Fruit fly (Drosophila melanogaster) whole organism: ENCODE results near the gene CG31898.

Source experiments
- CG8478 ChIP-seq: fragments of >200 bp; optimal IDR thresholded peaks from 2 replicates; lab custom pipeline; 2018; ENCODE audit warnings: inconsistent platforms
- Dll ChIP-seq: fragments of >200 bp; optimal IDR thresholded peaks from 2 replicates; lab custom pipeline; 2017
- EcR ChIP-seq, 2 experiments: fragments of >200 bp; optimal IDR thresholded peaks; 2 replicates each; lab custom pipeline; 2017; ENCODE audit warnings: missing biosample characterization in 2 of 2, missing genetic modification characterization in 2 of 2, missing genetic modification reagents in 2 of 2
- pan ChIP-seq: fragments of >200 bp; optimal IDR thresholded peaks from 2 replicates; lab custom pipeline; 2017
- psq ChIP-seq: fragments of >200 bp; optimal IDR thresholded peaks from 2 replicates; lab custom pipeline; 2017
- usp ChIP-seq: fragments of >200 bp; optimal IDR thresholded peaks from 2 replicates; lab custom pipeline; 2017; ENCODE audit warnings: missing biosample characterization, missing genetic modification characterization, mixed read lengths

CG31898 gene

DNA sequence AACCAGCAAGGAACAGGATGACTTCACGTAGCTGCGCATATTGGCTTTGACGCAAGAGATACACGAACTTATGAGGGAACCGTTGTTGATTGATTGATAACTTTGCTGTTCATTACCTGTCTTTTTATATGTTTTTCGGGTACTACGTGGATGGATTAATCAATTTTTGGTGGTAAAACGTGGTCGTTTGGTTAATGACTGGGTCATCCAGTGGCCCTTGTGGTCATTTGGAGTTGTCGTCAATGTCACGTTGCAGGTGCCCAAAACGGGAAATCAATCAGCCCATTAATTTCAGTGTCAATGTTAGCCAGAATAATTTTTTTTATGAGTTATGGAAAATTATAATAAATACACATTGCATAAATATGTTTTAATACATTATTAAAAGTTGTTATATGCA, 11.0 kb upstream of the CG31898 start, which contains the start of gene CG42819:
Gene CG42819, minus strand, starts transcription at position 101 of the 400 bp plus-strand sequence.
- no peak for TF ChIP-seq CG8478 (lab: Kevin White, UChicago)
- TF ChIP-seq usp (GFP tag; lab: Kevin White, UChicago), result no peak
- no peak for TF ChIP-seq Dll (lab: Kevin White, UChicago)
- TF ChIP-seq EcR (GFP tag; optimal IDR thresholded peaks at IDR 0.05; lab: Kevin White, UChicago), result no peak
- no peak for TF ChIP-seq psq
- TF ChIP-seq pan (lab: Kevin White, UChicago), result no peak

DNA sequence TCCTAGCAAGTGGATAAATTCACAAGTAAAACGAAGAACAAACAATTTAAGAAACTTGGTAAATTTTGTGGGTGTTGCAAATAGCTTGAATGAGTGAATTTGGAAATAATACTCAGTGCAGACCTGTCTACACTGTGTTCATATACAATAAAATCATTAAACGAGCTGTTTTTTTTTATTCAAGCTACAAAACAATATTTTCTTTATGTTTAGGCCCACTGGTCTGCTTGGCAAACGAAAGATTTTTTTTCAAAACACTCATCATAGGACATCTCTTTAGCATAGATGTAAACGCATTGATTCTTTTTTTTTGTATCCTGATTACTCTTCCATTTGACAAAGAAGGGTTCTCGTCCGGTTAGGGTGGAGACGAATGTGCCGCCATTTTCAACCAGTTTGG, 7.9 kb upstream of the CG31898 start, which contains the start of gene CG42820:
Gene CG42820, minus strand, starts transcription at position 101 of the 400 bp plus-strand sequence.
- TF ChIP-seq EcR (GFP tag; optimal IDR thresholded peaks at IDR 0.05; lab: Kevin White, UChicago) (no peak), psq (no peak), CG8478 (lab: Kevin White, UChicago) (no peak), usp (GFP tag; lab: Kevin White, UChicago) (no peak), Dll (lab: Kevin White, UChicago) (no peak), pan (lab: Kevin White, UChicago) (no peak)

DNA sequence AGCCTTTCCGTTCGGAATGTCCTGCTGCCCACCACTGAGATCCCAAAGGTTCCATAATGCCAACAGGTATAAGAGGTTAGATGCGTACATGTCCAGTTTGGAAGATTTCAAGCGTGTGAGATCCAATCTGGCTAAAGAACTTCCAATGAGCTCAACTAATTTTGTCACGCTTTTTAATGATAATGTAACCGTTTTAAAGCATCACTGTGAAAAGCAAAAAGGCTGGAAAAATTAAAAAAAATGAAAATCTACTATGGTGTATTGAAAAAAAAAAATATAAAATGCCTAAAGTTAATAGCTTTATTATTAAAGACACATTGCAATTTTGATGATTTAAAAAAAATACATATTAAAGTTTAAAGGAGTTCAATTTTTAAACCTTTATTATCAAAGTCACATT, 7.1 kb upstream of the CG31898 start, which contains the start of gene Acp29AB:
Gene Acp29AB, minus strand, starts transcription at position 101 of the 400 bp plus-strand sequence.
- TF ChIP-seq CG8478 (lab: Kevin White, UChicago), result no peak
- no peak for TF ChIP-seq psq
- no peak for TF ChIP-seq EcR (GFP tag; optimal IDR thresholded peaks at IDR 0.05; lab: Kevin White, UChicago)
- no peak for TF ChIP-seq usp (GFP tag; lab: Kevin White, UChicago)
- TF ChIP-seq pan (lab: Kevin White, UChicago), result no peak
- TF ChIP-seq Dll (lab: Kevin White, UChicago), result no peak

DNA sequence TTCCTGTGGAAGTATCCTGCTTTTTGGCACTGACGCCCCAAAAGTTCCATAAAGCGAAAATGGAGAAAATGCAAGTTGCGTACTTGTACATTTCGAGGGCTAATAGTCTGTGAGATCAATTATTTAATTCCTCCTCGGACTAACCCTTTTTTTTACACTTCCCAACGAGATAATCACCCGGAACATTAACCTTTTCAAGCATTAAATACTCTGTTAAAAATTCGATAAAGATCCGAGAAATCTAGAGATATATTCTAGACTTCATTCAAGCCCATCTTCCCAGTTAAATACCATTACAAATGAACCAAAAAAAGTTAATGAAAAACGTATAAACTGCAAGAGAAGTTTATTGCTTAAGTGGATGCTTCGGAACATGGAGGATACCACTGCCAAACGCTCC, 6.0 kb upstream of the CG31898 start, which contains the start of gene lectin-29Ca:
Gene lectin-29Ca, minus strand, starts transcription at position 101 of the 400 bp plus-strand sequence.
- TF ChIP-seq EcR (GFP tag; optimal IDR thresholded peaks at IDR 0.05; lab: Kevin White, UChicago) (no peak), usp (GFP tag; lab: Kevin White, UChicago) (no peak), CG8478 (lab: Kevin White, UChicago) (no peak), psq (no peak), pan (lab: Kevin White, UChicago) (no peak), Dll (lab: Kevin White, UChicago) (no peak)

DNA sequence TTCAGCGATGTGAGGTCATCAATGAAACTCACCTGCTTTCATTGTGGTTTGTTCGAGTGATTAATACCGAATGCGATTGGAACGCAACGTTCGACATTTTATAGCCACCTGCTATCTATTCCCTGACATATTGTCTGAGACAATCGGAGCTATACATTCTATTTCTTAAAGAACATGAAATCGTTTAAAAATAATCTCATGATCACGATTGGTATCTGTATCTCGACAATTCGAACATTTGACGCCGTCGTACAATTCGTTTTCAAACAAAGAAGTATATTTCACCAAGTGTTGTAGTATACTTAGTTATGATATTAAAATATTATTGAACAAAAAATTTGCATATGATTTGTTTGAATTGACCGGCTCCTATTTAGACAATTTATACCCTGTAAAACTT, 5.4 kb upstream of the CG31898 start, which contains the start of gene Peritrophin-15b:
Gene Peritrophin-15b, minus strand, starts transcription at position 101 of the 400 bp plus-strand sequence.
- TF ChIP-seq EcR (GFP tag; optimal IDR thresholded peaks at IDR 0.05; lab: Kevin White, UChicago) (no peak), pan (lab: Kevin White, UChicago) (no peak), Dll (lab: Kevin White, UChicago) (no peak)

DNA sequence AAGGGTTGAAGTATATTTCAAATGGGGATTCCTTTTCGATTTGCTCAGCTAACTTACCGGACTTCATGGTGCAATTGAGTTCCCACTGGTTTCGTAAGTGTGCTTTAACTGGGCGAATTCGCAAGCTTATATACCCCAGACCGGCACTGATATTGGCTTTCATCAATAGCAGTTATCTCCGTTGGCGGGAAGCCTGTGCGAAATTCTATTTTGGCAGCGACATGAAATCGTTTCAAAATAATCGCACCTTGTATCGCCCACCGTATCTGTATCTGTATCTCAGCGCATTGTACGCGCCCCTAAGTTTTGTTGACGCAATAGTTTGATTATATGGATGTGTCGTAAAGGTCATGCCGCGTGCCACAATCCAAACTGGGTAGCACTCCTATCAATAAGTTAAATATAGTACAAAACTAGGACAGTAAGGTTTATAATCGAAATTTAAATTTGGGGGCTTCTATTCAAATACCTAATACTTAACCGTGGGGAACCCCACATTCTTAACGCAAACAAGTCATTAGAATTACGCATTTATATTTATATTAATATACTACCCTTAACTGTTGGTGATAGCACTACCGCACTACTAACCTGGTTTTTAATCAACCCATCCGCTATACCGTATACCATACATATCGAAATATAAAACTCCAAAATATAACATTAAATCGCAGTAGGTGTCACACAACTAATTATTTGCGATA, 4.1 kb upstream of the CG31898 start, which contains the start of the genes Peritrophin-15a and CG13385:
Gene Peritrophin-15a, minus strand, starts transcription at position 101 of the 704 bp plus-strand sequence.
Gene CG13385, plus strand, starts transcription at position 654 of the 704 bp plus-strand sequence.
- TF ChIP-seq psq (no peak), CG8478 (lab: Kevin White, UChicago) (no peak), usp (GFP tag; lab: Kevin White, UChicago) (no peak)

DNA sequence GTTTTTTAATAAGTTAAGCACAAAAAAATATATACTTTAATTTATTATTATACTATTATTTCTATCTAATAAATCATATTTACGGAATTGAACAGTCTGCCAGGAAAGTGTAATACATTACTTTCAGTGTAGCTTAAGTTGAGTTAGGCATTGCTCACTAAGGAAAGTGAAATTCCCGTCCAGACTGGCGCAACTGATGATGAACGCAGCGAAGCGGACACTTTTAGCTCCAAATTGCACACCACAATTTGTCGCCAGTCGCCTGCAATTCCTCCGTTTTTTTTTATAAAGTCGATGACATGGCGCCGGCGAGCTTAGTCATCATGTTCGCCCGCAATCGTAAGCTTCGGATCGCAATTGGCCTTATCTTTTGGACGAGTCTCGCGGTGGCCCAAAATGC, 1.5 kb upstream of the CG31898 start, which contains the start of gene CG13386:
Gene CG13386, plus strand, starts transcription at position 301 of the 400 bp plus-strand sequence.
- TF ChIP-seq psq, result no peak
- TF ChIP-seq Dll (lab: Kevin White, UChicago), result no peak
- no peak for TF ChIP-seq usp (GFP tag; lab: Kevin White, UChicago)
- TF ChIP-seq CG8478 (lab: Kevin White, UChicago), result no peak
- TF ChIP-seq EcR (GFP tag; optimal IDR thresholded peaks at IDR 0.05; lab: Kevin White, UChicago), result no peak
- no peak for TF ChIP-seq pan (lab: Kevin White, UChicago)

DNA sequence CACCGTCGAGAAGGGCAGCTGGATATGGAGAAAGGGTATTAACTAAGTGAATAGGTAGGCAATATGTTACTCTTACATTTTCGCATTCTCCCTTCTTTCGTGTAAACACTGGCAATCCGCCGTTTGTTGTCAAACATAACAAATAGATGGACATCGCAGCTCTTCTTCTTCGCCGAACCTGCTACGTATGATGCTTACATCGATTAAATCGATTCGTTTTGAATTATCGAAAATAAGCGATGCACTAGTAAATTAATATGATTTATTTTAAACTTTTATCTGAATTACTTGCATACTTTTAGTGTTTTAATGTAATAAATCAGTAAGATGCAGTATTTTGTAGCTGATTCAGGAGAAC, 2.7 kb downstream of the CG31898 start, which contains the start of gene fy:
Gene fy, minus strand, starts transcription at position 353 of the 358 bp plus-strand sequence.
- no peak for TF ChIP-seq EcR (GFP tag; optimal IDR thresholded peaks at IDR 0.05; lab: Kevin White, UChicago)
- no peak for TF ChIP-seq psq
- no peak for TF ChIP-seq pan (lab: Kevin White, UChicago)
- no peak for TF ChIP-seq CG8478 (lab: Kevin White, UChicago)
- no peak for TF ChIP-seq Dll (lab: Kevin White, UChicago)
- no peak for TF ChIP-seq usp (GFP tag; lab: Kevin White, UChicago)

DNA sequence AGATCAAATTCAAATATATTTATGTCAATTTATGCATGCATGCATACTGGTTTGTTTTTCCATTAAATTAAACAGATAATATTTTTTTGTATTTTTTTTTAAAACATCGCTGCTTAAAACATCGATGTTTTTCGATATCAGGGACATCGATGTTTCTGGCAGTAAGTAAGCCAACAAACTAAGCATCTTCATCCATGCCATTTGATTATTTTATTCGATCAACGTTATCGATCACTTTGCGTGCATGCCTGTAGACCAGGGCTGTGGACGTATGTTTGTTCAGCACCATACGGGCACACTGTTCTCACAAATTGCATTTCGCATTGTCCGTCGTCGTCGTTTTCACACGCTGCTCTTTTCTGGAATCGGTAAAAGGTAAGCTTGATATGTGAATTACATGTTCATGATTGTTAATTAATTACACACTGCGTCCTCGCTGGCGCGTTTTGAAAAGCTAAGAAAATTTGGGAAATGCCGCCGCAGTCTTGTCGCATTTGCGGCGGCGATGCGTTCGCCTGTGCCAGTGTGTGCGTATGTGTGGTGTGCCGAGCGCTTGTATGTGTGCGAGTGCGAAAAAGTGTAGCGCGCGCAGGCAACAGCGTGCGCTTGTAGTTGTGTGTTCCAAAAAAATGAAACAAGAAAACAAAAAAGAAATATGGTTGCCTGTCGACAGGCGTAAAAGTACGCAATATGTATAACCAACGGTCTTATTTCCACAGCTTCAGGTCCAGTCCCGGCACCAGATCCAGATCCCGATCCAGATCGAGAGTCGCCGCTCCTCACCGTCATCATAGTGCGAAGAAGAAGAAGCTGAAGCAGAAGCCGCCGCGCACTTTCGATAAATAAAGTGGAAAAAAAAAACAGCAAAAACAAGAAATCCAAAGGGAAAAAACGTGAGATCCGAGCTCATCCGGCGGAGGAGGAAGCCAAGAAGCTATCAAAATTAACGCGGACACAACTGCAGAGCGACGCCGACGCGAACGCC, 3.4 kb downstream of the CG31898 start, which contains the start of gene emb:
Gene emb, plus strand, starts transcription at position 288 of the 985 bp plus-strand sequence.
- TF ChIP-seq CG8478 (lab: Kevin White, UChicago), result no peak
- no peak for TF ChIP-seq Dll (lab: Kevin White, UChicago)
- TF ChIP-seq psq, result no peak
- no peak for TF ChIP-seq EcR (GFP tag; optimal IDR thresholded peaks at IDR 0.05; lab: Kevin White, UChicago)
- TF ChIP-seq usp (GFP tag; lab: Kevin White, UChicago), result no peak
- no peak for TF ChIP-seq pan (lab: Kevin White, UChicago)

DNA sequence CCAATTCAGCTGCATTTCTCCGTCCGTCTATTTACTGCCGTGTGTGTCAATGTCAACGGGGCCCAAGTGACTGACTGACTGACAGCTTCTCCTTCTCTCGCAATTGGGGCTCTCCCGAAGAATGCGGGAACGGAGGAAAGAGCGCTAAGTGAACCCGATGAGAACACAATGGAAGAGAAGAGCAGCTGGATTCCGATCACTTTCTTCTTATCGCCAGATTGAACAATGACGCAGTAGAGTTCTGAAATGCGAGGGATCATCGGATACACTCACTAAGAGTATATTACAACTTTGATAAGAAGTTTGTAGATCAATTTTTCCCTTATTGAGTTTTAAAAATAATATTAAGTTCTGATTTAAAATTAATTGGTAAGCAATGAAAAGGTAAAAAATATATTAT, 11.3 kb downstream of the CG31898 start, which contains the start of gene Naglu:
Gene Naglu, minus strand, starts transcription at position 339 of the 400 bp plus-strand sequence.
- TF ChIP-seq EcR (GFP tag; optimal IDR thresholded peaks at IDR 0.05; lab: Kevin White, UChicago), result no peak
- no peak for TF ChIP-seq pan (lab: Kevin White, UChicago)
- no peak for TF ChIP-seq CG8478 (lab: Kevin White, UChicago)
- TF ChIP-seq usp (GFP tag; lab: Kevin White, UChicago), result no peak
- no peak for TF ChIP-seq Dll (lab: Kevin White, UChicago)
- no peak for TF ChIP-seq psq
